Worm (Caenorhabditis elegans) whole organism, L1 larva: ENCODE measurements around the gene Y47D7A.19.

ENCODE experiments used
- C16A3.4 ChIP-seq: fragments of 150-350 bp; optimal IDR thresholded peaks from 2 replicates; lab custom pipeline; 2014; ENCODE audit warnings: missing biosample characterization, missing genetic modification characterization
- C34B4.2 ChIP-seq: sonication (generic microtip); optimal IDR thresholded peaks from 2 replicates; lab custom pipeline; 2017; ENCODE audit warnings: mild to moderate bottlenecking, missing genetic modification characterization, missing compliant biosample characterization
- alr-1 ChIP-seq: fragments of 200-800 bp; sonication (Bioruptor generic); optimal IDR thresholded peaks from 2 replicates; lab custom pipeline; 2018; ENCODE audit warnings: borderline replicate concordance, mild to moderate bottlenecking, missing genetic modification characterization, missing compliant biosample characterization
- aly-2 ChIP-seq: fragments of 150-350 bp; optimal IDR thresholded peaks from 2 replicates; lab custom pipeline; 2014; ENCODE audit warnings: missing biosample characterization, missing genetic modification characterization
- ceh-8 ChIP-seq: fragments of 200-800 bp; sonication (Bioruptor generic); optimal IDR thresholded peaks from 2 replicates; lab custom pipeline; 2018; ENCODE audit warnings: mild to moderate bottlenecking, missing genetic modification characterization, moderate library complexity, missing compliant biosample characterization
- ceh-82 ChIP-seq, 3 experiments: fragments of 150-350 bp in 1 of 3; sonication (generic microtip) in 2 of 3; optimal IDR thresholded peaks; 2 replicates each; lab custom pipeline; 2014 to 2017; ENCODE audit warnings: missing biosample characterization in 3 of 3, missing genetic modification characterization in 3 of 3
- dpl-1 ChIP-seq, 3 experiments: fragments of 150-350 bp in 2 of 3; sonication (generic microtip) in 1 of 3; optimal IDR thresholded peaks; 2 replicates each; lab custom pipeline; 2014 to 2017; ENCODE audit warnings: missing biosample characterization in 3 of 3, missing genetic modification characterization in 3 of 3, missing genetic modification reagents in 3 of 3
- dsc-1 ChIP-seq: sonication (generic microtip); optimal IDR thresholded peaks from 2 replicates; lab custom pipeline; 2016; ENCODE audit warnings: mild to moderate bottlenecking, missing genetic modification characterization, missing compliant biosample characterization
- egl-13 ChIP-seq: sonication (generic microtip); optimal IDR thresholded peaks from 2 replicates; lab custom pipeline; 2016; ENCODE audit warnings: missing genotype, missing genetic modification reagents, missing genetic modification characterization, missing compliant biosample characterization
- elt-2 ChIP-seq: sonication (generic microtip); optimal IDR thresholded peaks from 2 replicates; lab custom pipeline; 2016; ENCODE audit warnings: missing genetic modification characterization, mild to moderate bottlenecking, inconsistent platforms, missing compliant biosample characterization, missing genetic modification reagents
- elt-3 ChIP-seq, 6 experiments: fragments of 150-350 bp in 1 of 6; sonication (generic microtip); optimal IDR thresholded peaks; 2 replicates each; lab custom pipeline; 2017 to 2018; ENCODE audit warnings: missing biosample characterization in 6 of 6, missing genetic modification characterization in 6 of 6, inconsistent platforms in 1 of 6
- fkh-4 ChIP-seq: sonication (generic microtip); optimal IDR thresholded peaks from 2 replicates; lab custom pipeline; 2016; ENCODE audit warnings: missing compliant biosample characterization, missing genetic modification characterization, borderline replicate concordance
- fos-1 ChIP-seq: fragments of 150-350 bp; optimal IDR thresholded peaks from 2 replicates; lab custom pipeline; 2014; ENCODE audit warnings: missing biosample characterization, missing genetic modification characterization
- hlh-17 ChIP-seq: fragments of 200-800 bp; sonication (Bioruptor generic); optimal IDR thresholded peaks from 2 replicates; lab custom pipeline; 2018; ENCODE audit warnings: missing genetic modification characterization, mild to moderate bottlenecking, missing compliant biosample characterization, moderate library complexity, borderline replicate concordance
- hlh-4 ChIP-seq: sonication (generic microtip); optimal IDR thresholded peaks from 2 replicates; lab custom pipeline; 2016; ENCODE audit warnings: mild to moderate bottlenecking, missing genetic modification characterization, missing compliant biosample characterization
- jun-1 ChIP-seq: fragments of 150-350 bp; optimal IDR thresholded peaks from 2 replicates; lab custom pipeline; 2014; ENCODE audit warnings: missing biosample characterization, missing genetic modification reagents, missing genetic modification characterization
- lin-15B ChIP-seq: fragments of 150-350 bp; sonication (generic microtip); optimal IDR thresholded peaks from 3 replicates; lab custom pipeline; 2014; ENCODE audit warnings: missing biosample characterization, missing genetic modification characterization
- lir-3 ChIP-seq: sonication (generic microtip); optimal IDR thresholded peaks from 2 replicates; lab custom pipeline; 2016; ENCODE audit warnings: mild to moderate bottlenecking, missing genetic modification characterization, moderate library complexity, missing compliant biosample characterization; ENCODE audit not compliant: poor library complexity
- mep-1 ChIP-seq: fragments of 150-350 bp; optimal IDR thresholded peaks from 2 replicates; lab custom pipeline; 2014; ENCODE audit warnings: missing biosample characterization, missing genetic modification characterization
- nhr-12 ChIP-seq: sonication (generic microtip); optimal IDR thresholded peaks from 2 replicates; lab custom pipeline; 2017; ENCODE audit warnings: missing biosample characterization, missing genetic modification characterization
- nhr-237 ChIP-seq: fragments of 150-350 bp; optimal IDR thresholded peaks from 2 replicates; lab custom pipeline; 2014; ENCODE audit warnings: missing biosample characterization, missing genetic modification characterization
- nhr-28 ChIP-seq: fragments of 150-350 bp; optimal IDR thresholded peaks from 2 replicates; lab custom pipeline; 2014; ENCODE audit warnings: missing biosample characterization, missing genetic modification characterization
- nhr-47 ChIP-seq: sonication (generic microtip); optimal IDR thresholded peaks from 2 replicates; lab custom pipeline; 2016; ENCODE audit warnings: mild to moderate bottlenecking, missing genetic modification characterization, moderate library complexity, missing compliant biosample characterization
- nhr-77 ChIP-seq: fragments of 150-350 bp; optimal IDR thresholded peaks from 2 replicates; lab custom pipeline; 2014; ENCODE audit warnings: missing biosample characterization, missing genetic modification characterization
- nhr-90 ChIP-seq: sonication (generic microtip); optimal IDR thresholded peaks from 2 replicates; lab custom pipeline; 2016; ENCODE audit warnings: mild to moderate bottlenecking, missing genetic modification characterization, missing compliant biosample characterization; ENCODE audit not compliant: poor library complexity
- pag-3 ChIP-seq: sonication (generic microtip); optimal IDR thresholded peaks from 2 replicates; lab custom pipeline; 2017; ENCODE audit warnings: missing genetic modification characterization, mild to moderate bottlenecking, missing compliant biosample characterization, antibody characterized with exemption, borderline replicate concordance; ENCODE audit not compliant: insufficient read depth
- pax-3 ChIP-seq: fragments of 200-800 bp; sonication (Bioruptor generic); optimal IDR thresholded peaks from 2 replicates; lab custom pipeline; 2018; ENCODE audit warnings: mild to moderate bottlenecking, missing genetic modification characterization, moderate library complexity, missing compliant biosample characterization
- pqm-1 ChIP-seq: sonication (generic microtip); optimal IDR thresholded peaks from 3 replicates; lab custom pipeline; 2017; ENCODE audit warnings: missing biosample characterization, missing genetic modification characterization
- sox-4 ChIP-seq: sonication (generic microtip); optimal IDR thresholded peaks from 2 replicates; lab custom pipeline; 2016; ENCODE audit warnings: missing genetic modification characterization, missing compliant biosample characterization
- sup-37 ChIP-seq: fragments of 200-800 bp; sonication (Bioruptor generic); optimal IDR thresholded peaks from 2 replicates; lab custom pipeline; 2018; ENCODE audit warnings: mild to moderate bottlenecking, missing genetic modification characterization, missing compliant biosample characterization
- swsn-7 ChIP-seq: sonication (generic microtip); optimal IDR thresholded peaks from 2 replicates; lab custom pipeline; 2016; ENCODE audit warnings: missing genetic modification characterization, missing compliant biosample characterization
- unc-62 ChIP-seq: fragments of 150-350 bp; optimal IDR thresholded peaks from 2 replicates; lab custom pipeline; 2014; ENCODE audit warnings: missing biosample characterization, missing genetic modification reagents, missing genetic modification characterization
- zag-1 ChIP-seq: fragments of 150-350 bp; optimal IDR thresholded peaks from 2 replicates; lab custom pipeline; 2014; ENCODE audit warnings: missing biosample characterization, missing genetic modification characterization
- zip-4 ChIP-seq: fragments of 200-800 bp; sonication (Bioruptor generic); optimal IDR thresholded peaks from 2 replicates; lab custom pipeline; 2018; ENCODE audit warnings: mild to moderate bottlenecking, missing genetic modification characterization, moderate library complexity, missing compliant biosample characterization

Y47D7A.19 gene

DNA sequence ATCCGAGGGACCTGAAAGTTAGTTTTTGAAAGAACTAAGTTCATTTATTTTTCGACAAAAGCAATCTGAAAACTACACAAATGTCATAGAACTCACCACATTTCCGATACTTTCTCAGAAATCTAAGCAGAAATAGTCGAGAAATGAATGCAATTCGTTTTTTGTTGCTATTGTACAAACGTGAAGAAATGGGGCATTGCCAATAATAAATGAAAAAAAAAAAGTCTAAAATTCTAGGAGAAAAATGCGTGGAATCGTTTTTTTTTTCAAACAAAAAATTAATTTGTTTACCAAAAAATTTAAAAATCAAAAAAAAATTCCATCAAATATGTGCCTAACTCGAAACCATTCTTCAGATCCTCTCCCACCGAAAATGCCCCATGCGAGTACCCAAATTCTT, 12.4 kb upstream of the Y47D7A.19 start, which contains the start of gene Y47D7A.17:
TSS of gene Y47D7A.17 (minus strand) at position 101 of the 400 bp plus-strand sequence.
- TF ChIP-seq zag-1 (tag; lab: Kevin White, UChicago): no peak
- no peak for TF ChIP-seq nhr-12 (tag; lab: Kevin White, UChicago)
- TF ChIP-seq nhr-47 (tag; lab: Kevin White, UChicago): no peak
- TF ChIP-seq hlh-4 (tag; lab: Kevin White, UChicago): no peak
- TF ChIP-seq mep-1: no peak
- TF ChIP-seq swsn-7 (tag; lab: Kevin White, UChicago): no peak
- no peak for TF ChIP-seq elt-2 (tag; lab: Kevin White, UChicago)
- TF ChIP-seq elt-3 (tag; optimal IDR thresholded peaks at IDR 0.05; lab: Kevin White, UChicago): no peak
- no peak for TF ChIP-seq sox-4 (tag; lab: Kevin White, UChicago)
- TF ChIP-seq nhr-90 (tag; lab: Kevin White, UChicago): no peak
- no peak for TF ChIP-seq nhr-237 (tag; lab: Kevin White, UChicago)

DNA sequence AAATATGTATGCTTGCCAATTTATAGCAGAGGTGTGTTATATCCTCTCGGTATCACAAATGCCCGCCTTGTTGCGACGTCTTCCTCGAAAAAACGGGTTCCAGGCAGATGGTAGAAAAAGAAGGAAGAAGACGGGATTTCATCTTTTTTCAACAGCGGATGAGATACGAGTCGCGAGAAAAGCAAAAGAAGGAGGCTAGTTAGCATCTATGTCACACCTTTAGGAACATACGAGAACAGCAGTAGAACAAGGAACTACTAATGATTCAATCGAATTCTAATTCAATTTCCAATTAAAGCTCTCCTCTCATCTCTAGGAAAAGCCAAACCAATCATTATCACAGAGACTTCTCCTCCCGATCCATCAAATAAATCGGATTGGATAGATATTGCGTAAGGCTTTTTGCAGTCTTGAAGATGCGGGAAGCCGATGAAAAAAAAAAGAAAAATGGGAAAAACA, 9.5 kb upstream of the Y47D7A.19 start, which contains the start of gene grl-5:
TSS of gene grl-5 (minus strand) at position 51 of the 459 bp plus-strand sequence.
- no peak for TF ChIP-seq ceh-82 (tag; optimal IDR thresholded peaks at IDR 0.05; lab: Kevin White, UChicago)
- no peak for TF ChIP-seq C34B4.2 (tag; lab: Kevin White, UChicago)
- no peak for TF ChIP-seq fkh-4 (tag; lab: Kevin White, UChicago)
- TF ChIP-seq alr-1: no peak
- TF ChIP-seq sox-4 (tag; lab: Kevin White, UChicago): no peak
- no peak for TF ChIP-seq nhr-77 (tag; lab: Kevin White, UChicago)
- no peak for TF ChIP-seq nhr-28
- no peak for TF ChIP-seq dpl-1 (GFP tag; optimal IDR thresholded peaks at IDR 0.05; lab: Kevin White, UChicago)
- TF ChIP-seq hlh-17 (GFP tag; lab: Kevin White, UChicago): no peak
- TF ChIP-seq sup-37 (GFP tag; lab: Kevin White, UChicago): no peak
- no peak for TF ChIP-seq lir-3 (tag; lab: Kevin White, UChicago)
- TF ChIP-seq fos-1 (tag; lab: Kevin White, UChicago): no peak
- no peak for TF ChIP-seq pqm-1 (tag; lab: Kevin White, UChicago)
- no peak for TF ChIP-seq egl-13
- TF ChIP-seq jun-1: no peak

DNA sequence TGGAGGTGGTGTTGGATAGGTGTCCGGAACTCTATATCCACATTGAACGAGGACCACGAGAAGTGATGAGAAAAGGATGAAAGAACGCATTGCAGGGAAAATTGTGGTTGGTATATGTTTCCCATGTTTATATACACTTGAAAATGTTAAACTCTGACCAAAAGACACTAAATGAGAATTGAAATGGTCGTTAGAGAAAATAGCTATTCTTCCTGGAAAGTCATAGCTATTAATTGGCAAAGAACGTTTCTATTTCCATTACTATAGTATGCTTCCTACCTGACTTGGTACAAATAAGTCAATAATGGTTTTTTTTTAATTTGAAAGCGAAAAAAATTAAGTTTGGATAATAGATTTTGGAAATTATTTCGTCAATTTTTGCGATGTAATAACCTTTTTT, 7.4 kb upstream of the Y47D7A.19 start, which contains the start of gene Y47D7A.18:
TSS of gene Y47D7A.18 (minus strand) at position 101 of the 400 bp plus-strand sequence.
- TF ChIP-seq ceh-82 (tag; optimal IDR thresholded peaks at IDR 0.05; lab: Kevin White, UChicago) (no peak), lin-15B (tag; lab: Kevin White, UChicago) (no peak), pax-3 (no peak)
- TF ChIP-seq, all 84 proteins: peak for 0

DNA sequence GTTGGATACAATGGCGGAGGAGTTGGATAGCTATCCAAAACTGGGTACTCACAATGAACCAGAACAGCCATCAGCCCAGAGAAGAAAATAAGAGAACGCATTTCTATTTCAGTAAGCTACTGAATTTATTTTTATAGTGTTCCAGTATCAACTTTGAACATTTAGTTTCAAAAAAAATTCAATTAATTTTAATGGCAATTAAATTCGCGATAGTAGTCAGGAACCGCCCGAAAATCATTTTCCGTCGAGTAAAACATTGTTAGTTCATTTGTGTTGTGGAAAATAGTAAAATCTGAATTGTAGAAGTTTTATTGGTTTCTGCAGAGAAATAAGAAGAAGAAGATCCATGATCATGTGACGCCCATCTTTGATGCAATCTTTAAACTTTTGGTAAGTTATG, 6.0 kb upstream of the Y47D7A.19 start, which contains the start of gene Y47D7A.6:
TSS of gene Y47D7A.6 (minus strand) at position 101 of the 400 bp plus-strand sequence.
- no peak for TF ChIP-seq pag-3 (tag; lab: Kevin White, UChicago)
- TF ChIP-seq sox-4 (tag; lab: Kevin White, UChicago): no peak
- no peak for TF ChIP-seq ceh-8 (GFP tag; lab: Kevin White, UChicago)
- no peak for TF ChIP-seq jun-1
- TF ChIP-seq zag-1 (tag; lab: Kevin White, UChicago): no peak
- TF ChIP-seq unc-62 (GFP tag; lab: Kevin White, UChicago): no peak
- TF ChIP-seq zip-4 (GFP tag; lab: Kevin White, UChicago): no peak
- no peak for TF ChIP-seq C16A3.4
- no peak for TF ChIP-seq nhr-90 (tag; lab: Kevin White, UChicago)
- no peak for TF ChIP-seq dsc-1 (tag; lab: Kevin White, UChicago)
- no peak for TF ChIP-seq aly-2
